Worm (Caenorhabditis elegans) whole organism, L4 larva: ENCODE data around the gene zig-4.

Source experiments
- R02D3.7 ChIP-seq: fragments of 150-350 bp; sonication (generic microtip); optimal IDR thresholded peaks from 3 replicates; lab custom pipeline; 2014; ENCODE audit warnings: missing biosample characterization, missing genetic modification characterization
- ceh-28 ChIP-seq: fragments of 150-350 bp; optimal IDR thresholded peaks from 2 replicates; lab custom pipeline; 2014; ENCODE audit warnings: missing biosample characterization, missing genetic modification reagents, missing genetic modification characterization
- lin-13 ChIP-seq: fragments of 150-350 bp; optimal IDR thresholded peaks from 2 replicates; lab custom pipeline; 2014; ENCODE audit warnings: missing biosample characterization, missing genetic modification reagents, missing genetic modification characterization
- lin-15B ChIP-seq: fragments of 150-350 bp; sonication (generic microtip); optimal IDR thresholded peaks from 3 replicates; lab custom pipeline; 2014; ENCODE audit warnings: missing biosample characterization, missing genetic modification characterization
- lin-29 ChIP-seq: fragments of 200-800 bp; sonication (Bioruptor generic); IDR thresholded peaks from 2 replicates; pipeline ENCODE4 v1.3.6; 2022; ENCODE audit warnings: missing genetic modification reagents, missing genetic modification characterization, missing compliant biosample characterization
- lir-3 ChIP-seq: sonication (generic microtip); optimal IDR thresholded peaks from 2 replicates; lab custom pipeline; 2016; ENCODE audit warnings: mild to moderate bottlenecking, missing genetic modification characterization, missing compliant biosample characterization
- nhr-10 ChIP-seq: fragments of 150-350 bp; optimal IDR thresholded peaks from 2 replicates; lab custom pipeline; 2014; ENCODE audit warnings: missing biosample characterization, missing genetic modification characterization
- nhr-237 ChIP-seq: sonication (generic microtip); optimal IDR thresholded peaks from 2 replicates; lab custom pipeline; 2017; ENCODE audit warnings: missing biosample characterization, missing genetic modification characterization
- nhr-76 ChIP-seq: fragments of 150-350 bp; optimal IDR thresholded peaks from 2 replicates; lab custom pipeline; 2014; ENCODE audit warnings: missing biosample characterization, missing genetic modification characterization
- pha-4 ChIP-seq, 2 experiments: fragments of 150-350 bp in 1 of 2; fragments of 200-800 bp in 1 of 2; sonication (Bioruptor generic) in 1 of 2; IDR thresholded peaks in 1 of 2; optimal IDR thresholded peaks in 1 of 2; 2 replicates each; pipeline versions ENCODE4 v1.3.6 to Lab custom; 2014 to 2022; ENCODE audit warnings: missing genetic modification characterization in 2 of 2, missing genetic modification reagents in 2 of 2, missing biosample characterization in 1 of 2, missing compliant biosample characterization in 1 of 2
- unc-39 ChIP-seq: sonication (generic microtip); optimal IDR thresholded peaks from 2 replicates; lab custom pipeline; 2017; ENCODE audit warnings: missing biosample characterization, missing genetic modification characterization
- zag-1 ChIP-seq: fragments of 150-350 bp; optimal IDR thresholded peaks from 2 replicates; lab custom pipeline; 2014; ENCODE audit warnings: missing biosample characterization, missing genetic modification characterization

DNA sequence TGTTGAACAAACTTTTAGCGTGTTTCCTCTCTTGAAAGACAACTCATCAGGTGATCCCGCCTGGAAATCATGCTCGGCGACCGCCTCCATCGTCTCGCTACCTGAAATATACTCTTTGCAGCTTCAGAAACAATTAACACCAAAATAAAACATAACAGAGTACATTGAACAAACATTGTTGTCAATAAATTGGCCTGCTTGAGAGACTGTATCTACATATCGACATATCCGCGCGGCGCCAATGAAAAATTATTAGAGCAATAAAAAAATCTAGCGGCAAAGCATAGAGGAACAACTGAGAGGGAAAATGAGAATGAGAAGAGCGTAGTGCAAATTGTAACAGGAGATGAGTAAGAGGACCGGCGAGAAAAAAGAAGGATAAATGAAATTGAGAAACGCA lies 36.4 kb downstream of the zig-4 start, which contains the start of gene sem-5:
- TF ChIP-seq zag-1 (tag; lab: Kevin White, UChicago) (no peak), nhr-76 (tag; lab: Kevin White, UChicago) (no peak), lir-3 (tag; lab: Kevin White, UChicago) (no peak), nhr-237 (no peak), ceh-28 (no peak), lin-29 (GFP tag; lab: Robert Waterston, UW) (no peak), R02D3.7 (tag; lab: Kevin White, UChicago) (no peak), unc-39 (no peak), pha-4 (GFP tag; IDR thresholded peaks at IDR 0.05; lab: Robert Waterston, UW) (no peak), pha-4 (tag; optimal IDR thresholded peaks at IDR 0.05; lab: Kevin White, UChicago) (no peak), nhr-10 (tag; lab: Kevin White, UChicago) (no peak), lin-13 (no peak), lin-15B (tag; lab: Kevin White, UChicago) (no peak)
